In genomic region chr3R:27208724-27209343, dm6 we compare ENCODE assay signal across 1 fruit fly cellular context.
TF ChIP-seq lines count a peak whose summit lies in the region.

No protein-coding gene starts in this region.

TF ChIP-seq in whole organism, embryonic, 481 proteins besides CTCF, POLR2A, EP300 and RAD21 (continued from another document and continues in another):
- TF ChIP-seq HHEX (GFP tag; optimal IDR thresholded peaks at IDR 0.05; lab: Kevin White, UChicago) (peak; percentile 46), Dref (GFP tag; IDR thresholded peaks at IDR 0.05; lab: Robert Waterston, UW) (no peak), NC2α (GFP tag; optimal IDR thresholded peaks at IDR 0.05; lab: Kevin White, UChicago) (no peak), row (GFP tag; IDR thresholded peaks at IDR 0.05; lab: Robert Waterston, UW) (no peak), ind (GFP tag; optimal IDR thresholded peaks at IDR 0.05; lab: Kevin White, UChicago) (no peak), Chrac-16 (GFP tag; optimal IDR thresholded peaks at IDR 0.05; lab: Kevin White, UChicago) (no peak), wdn (GFP tag; IDR thresholded peaks at IDR 0.05; lab: Robert Waterston, UW) (no peak), HmgZ (tag; optimal IDR thresholded peaks at IDR 0.05; lab: Kevin White, UChicago) (peak; percentile 9), salm (tag; optimal IDR thresholded peaks at IDR 0.05; lab: Kevin White, UChicago) (peak; percentile 19), CG17568 (GFP tag; optimal IDR thresholded peaks at IDR 0.05; lab: Kevin White, UChicago) (peak; percentile 43), kni (GFP tag; optimal IDR thresholded peaks at IDR 0.05; lab: Kevin White, UChicago) (peak; percentile 89), CG12391 (tag; optimal IDR thresholded peaks at IDR 0.05; lab: Kevin White, UChicago) (peak; percentile 6), bcd (GFP tag; optimal IDR thresholded peaks at IDR 0.05; lab: Kevin White, UChicago) (peak; percentile 51), crc (GFP tag; optimal IDR thresholded peaks at IDR 0.05; lab: Kevin White, UChicago) (no peak), CG1233 (GFP tag; optimal IDR thresholded peaks at IDR 0.05; lab: Kevin White, UChicago) (peak; percentile 60), NfI (GFP tag; optimal IDR thresholded peaks at IDR 0.05; lab: Kevin White, UChicago) (no peak), Bgb (GFP tag; IDR thresholded peaks at IDR 0.05; lab: Robert Waterston, UW; ENCODE audit: partially characterized antibody) (no peak), CG6854 (GFP tag; optimal IDR thresholded peaks at IDR 0.05; lab: Kevin White, UChicago) (no peak), CG30020 (tag; optimal IDR thresholded peaks at IDR 0.05; lab: Kevin White, UChicago) (no peak), chn (GFP tag; optimal IDR thresholded peaks at IDR 0.05; lab: Kevin White, UChicago) (no peak), CG15601 (tag; optimal IDR thresholded peaks at IDR 0.05; lab: Kevin White, UChicago) (peak; percentile 62), CG2202 (tag; optimal IDR thresholded peaks at IDR 0.05; lab: Kevin White, UChicago) (peak; percentile 53), org-1 (GFP tag; optimal IDR thresholded peaks at IDR 0.05; lab: Kevin White, UChicago) (peak; percentile 56), CG31441 (GFP tag; IDR thresholded peaks at IDR 0.05; lab: Robert Waterston, UW) (peak; percentile 22; the same call in 1 of the 2 replicates), CG4617 (GFP tag; optimal IDR thresholded peaks at IDR 0.05; lab: Kevin White, UChicago; ENCODE audit: borderline replicate concordance) (no peak), Six4 (GFP tag; optimal IDR thresholded peaks at IDR 0.05; lab: Kevin White, UChicago) (no peak), CG10543 (GFP tag; optimal IDR thresholded peaks at IDR 0.05; lab: Kevin White, UChicago) (peak; percentile 29), Mrtf (GFP tag; IDR thresholded peaks at IDR 0.05; lab: Robert Waterston, UW) (no peak), ken (GFP tag; IDR thresholded peaks at IDR 0.05; lab: Robert Waterston, UW) (no peak), Hr78 (GFP tag; optimal IDR thresholded peaks at IDR 0.05; lab: Kevin White, UChicago) (no peak), CG31224 (GFP tag; IDR thresholded peaks at IDR 0.05; lab: Robert Waterston, UW) (no peak), CG15269 (tag; optimal IDR thresholded peaks at IDR 0.05; lab: Kevin White, UChicago) (peak; percentile 7), ttk (GFP tag; IDR thresholded peaks at IDR 0.05; lab: Robert Waterston, UW) (no peak), ash1 (GFP tag; optimal IDR thresholded peaks at IDR 0.05; lab: Kevin White, UChicago) (no peak), CG34422 (GFP tag; IDR thresholded peaks at IDR 0.05; lab: Robert Waterston, UW) (no peak), croc (GFP tag; conservative IDR thresholded peaks at IDR 0.05; lab: Robert Waterston, UW) (no peak), az2 (GFP tag; optimal IDR thresholded peaks at IDR 0.05; lab: Kevin White, UChicago) (no peak), prd (optimal IDR thresholded peaks at IDR 0.05; lab: Kevin White, UChicago) (no peak), prd (GFP tag; IDR thresholded peaks at IDR 0.05; lab: Robert Waterston, UW) (peak; percentile 59), Fer3 (tag; optimal IDR thresholded peaks at IDR 0.05; lab: Kevin White, UChicago) (peak; percentile 3), CG17829 (tag; optimal IDR thresholded peaks at IDR 0.05; lab: Kevin White, UChicago) (no peak), CG2712 (tag; optimal IDR thresholded peaks at IDR 0.05; lab: Kevin White, UChicago) (peak; percentile 20), nau (GFP tag; optimal IDR thresholded peaks at IDR 0.05; lab: Kevin White, UChicago) (peak; percentile 61), kay (GFP tag; optimal IDR thresholded peaks at IDR 0.05; lab: Kevin White, UChicago) (no peak), CG10366 (GFP tag; IDR thresholded peaks at IDR 0.05; lab: Robert Waterston, UW) (no peak), Sox100B (GFP tag; optimal IDR thresholded peaks at IDR 0.05; lab: Kevin White, UChicago) (peak; percentile 80), lbe (GFP tag; optimal IDR thresholded peaks at IDR 0.05; lab: Kevin White, UChicago) (no peak), H15 (GFP tag; IDR thresholded peaks at IDR 0.05; lab: Robert Waterston, UW) (no peak), dmrt11E (tag; optimal IDR thresholded peaks at IDR 0.05; lab: Kevin White, UChicago) (peak; percentile 4), HLHmδ (GFP tag; optimal IDR thresholded peaks at IDR 0.05; lab: Kevin White, UChicago) (peak; percentile 23), CG12942 (GFP tag; optimal IDR thresholded peaks at IDR 0.05; lab: Kevin White, UChicago) (peak; percentile 27), caup (GFP tag; optimal IDR thresholded peaks at IDR 0.05; lab: Kevin White, UChicago; ENCODE audit: severe bottlenecking) (peak; percentile 52), CG2889 (GFP tag; IDR thresholded peaks at IDR 0.05; lab: Robert Waterston, UW) (no peak), lilli (GFP tag; optimal IDR thresholded peaks at IDR 0.05; lab: Kevin White, UChicago) (no peak), vvl (GFP tag; IDR thresholded peaks at IDR 0.05; lab: Robert Waterston, UW) (no peak), CG6689 (GFP tag; IDR thresholded peaks at IDR 0.05; lab: Robert Waterston, UW) (no peak), fru (optimal IDR thresholded peaks at IDR 0.05; lab: Kevin White, UChicago) (no peak), CG7357 (GFP tag; IDR thresholded peaks at IDR 0.05; lab: Robert Waterston, UW) (no peak), schlank (tag; optimal IDR thresholded peaks at IDR 0.05; lab: Kevin White, UChicago) (peak; percentile 33), cato (GFP tag; optimal IDR thresholded peaks at IDR 0.05; lab: Kevin White, UChicago; ENCODE audit: borderline replicate concordance) (peak; percentile 28), CG15073 (GFP tag; optimal IDR thresholded peaks at IDR 0.05; lab: Kevin White, UChicago) (no peak), CHES-1-like (GFP tag; optimal IDR thresholded peaks at IDR 0.05; lab: Kevin White, UChicago) (peak; percentile 37), CG4360 (GFP tag; IDR thresholded peaks at IDR 0.05; lab: Robert Waterston, UW) (no peak), gro (GFP tag; optimal IDR thresholded peaks at IDR 0.05; lab: Kevin White, UChicago) (no peak), Side (GFP tag; optimal IDR thresholded peaks at IDR 0.05; lab: Kevin White, UChicago) (peak; percentile 48), Atf6 (GFP tag; IDR thresholded peaks at IDR 0.05; lab: Robert Waterston, UW) (no peak), sima (GFP tag; optimal IDR thresholded peaks at IDR 0.05; lab: Kevin White, UChicago) (no peak), CG11696 (GFP tag; IDR thresholded peaks at IDR 0.05; lab: Robert Waterston, UW) (no peak; the same call in 1 of the 2 replicates), hb (GFP tag; IDR thresholded peaks at IDR 0.05; lab: Robert Waterston, UW; ENCODE audit: partially characterized antibody) (no peak), CG2199 (GFP tag; IDR thresholded peaks at IDR 0.05; lab: Robert Waterston, UW) (no peak), PHDP (tag; optimal IDR thresholded peaks at IDR 0.05; lab: Kevin White, UChicago) (peak; percentile 18), zf30C (GFP tag; optimal IDR thresholded peaks at IDR 0.05; lab: Kevin White, UChicago) (no peak), tgo (GFP tag; IDR thresholded peaks at IDR 0.05; lab: Robert Waterston, UW) (no peak; the same call in 2 of the 3 replicates), CG3163 (GFP tag; optimal IDR thresholded peaks at IDR 0.05; lab: Kevin White, UChicago) (no peak), so (GFP tag; IDR thresholded peaks at IDR 0.05; lab: Robert Waterston, UW) (peak; percentile 47; the same call in 1 of the 3 replicates), bowl (GFP tag; IDR thresholded peaks at IDR 0.05; lab: Robert Waterston, UW) (no peak), ci (GFP tag; IDR thresholded peaks at IDR 0.05; lab: Robert Waterston, UW) (peak; percentile 67; the same call in 2 of the 3 replicates), CG15479 (GFP tag; optimal IDR thresholded peaks at IDR 0.05; lab: Kevin White, UChicago) (peak; percentile 2), Nf-YC (tag; optimal IDR thresholded peaks at IDR 0.05; lab: Kevin White, UChicago) (no peak), CG3407 (GFP tag; optimal IDR thresholded peaks at IDR 0.05; lab: Kevin White, UChicago) (peak; percentile 72), CG7372 (GFP tag; IDR thresholded peaks at IDR 0.05; lab: Robert Waterston, UW) (no peak), CG7745 (tag; optimal IDR thresholded peaks at IDR 0.05; lab: Kevin White, UChicago) (peak; percentile 32), ssp (GFP tag; IDR thresholded peaks at IDR 0.05; lab: Robert Waterston, UW) (no peak), NK7.1 (GFP tag; optimal IDR thresholded peaks at IDR 0.05; lab: Kevin White, UChicago) (peak; percentile 27), CG1024 (GFP tag; IDR thresholded peaks at IDR 0.05; lab: Robert Waterston, UW) (peak; percentile 40; the same call in 1 of the 2 replicates), dan (GFP tag; IDR thresholded peaks at IDR 0.05; lab: Robert Waterston, UW) (no peak), H2.0 (GFP tag; IDR thresholded peaks at IDR 0.05; lab: Robert Waterston, UW) (0 out of 2 replicates have a peak, but pooled peaks have one; percentile 38), BtbVII (GFP tag; optimal IDR thresholded peaks at IDR 0.05; lab: Kevin White, UChicago) (peak; percentile 27), slou (GFP tag; optimal IDR thresholded peaks at IDR 0.05; lab: Kevin White, UChicago) (no peak), CG14860 (GFP tag; IDR thresholded peaks at IDR 0.05; lab: Robert Waterston, UW; ENCODE audit: partially characterized antibody) (no peak), D (optimal IDR thresholded peaks at IDR 0.05; lab: Kevin White, UChicago) (no peak), D (GFP tag; optimal IDR thresholded peaks at IDR 0.05; lab: Kevin White, UChicago) (peak; percentile 70), ro (GFP tag; IDR thresholded peaks at IDR 0.05; lab: Robert Waterston, UW) (no peak), Fer2 (tag; optimal IDR thresholded peaks at IDR 0.05; lab: Kevin White, UChicago) (no peak), CG13424 (tag; optimal IDR thresholded peaks at IDR 0.05; lab: Kevin White, UChicago) (peak; percentile 22), CG3281 (GFP tag; optimal IDR thresholded peaks at IDR 0.05; lab: Kevin White, UChicago) (no peak), CG10274 (GFP tag; optimal IDR thresholded peaks at IDR 0.05; lab: Kevin White, UChicago) (no peak), CG9876 (GFP tag; optimal IDR thresholded peaks at IDR 0.05; lab: Kevin White, UChicago) (peak; percentile 58), Ssrp (tag; optimal IDR thresholded peaks at IDR 0.05; lab: Kevin White, UChicago) (no peak), CG13123 (GFP tag; optimal IDR thresholded peaks at IDR 0.05; lab: Kevin White, UChicago) (no peak), Oaz (GFP tag; IDR thresholded peaks at IDR 0.05; lab: Robert Waterston, UW) (no peak), GATAe (GFP tag; conservative IDR thresholded peaks at IDR 0.05; lab: Robert Waterston, UW) (no peak), Dbx (GFP tag; IDR thresholded peaks at IDR 0.05; lab: Robert Waterston, UW) (0 out of 3 replicates have a peak, but pooled peaks have one; percentile 42), CG8359 (GFP tag; optimal IDR thresholded peaks at IDR 0.05; lab: Kevin White, UChicago; ENCODE audit: borderline replicate concordance) (peak; percentile 42), Trl (optimal IDR thresholded peaks at IDR 0.05; lab: Kevin White, UChicago) (no peak), Trl (GFP tag; optimal IDR thresholded peaks at IDR 0.05; lab: Kevin White, UChicago) (peak; percentile 58), ap (GFP tag; IDR thresholded peaks at IDR 0.05; lab: Robert Waterston, UW) (no peak), CG33557 (GFP tag; optimal IDR thresholded peaks at IDR 0.05; lab: Kevin White, UChicago) (peak; percentile 64), CG4404 (GFP tag; IDR thresholded peaks at IDR 0.05; lab: Robert Waterston, UW) (peak; percentile 22; the same call in 1 of the 2 replicates), Lhr (GFP tag; optimal IDR thresholded peaks at IDR 0.05; lab: Kevin White, UChicago) (peak; percentile 44), lola (GFP tag; optimal IDR thresholded peaks at IDR 0.05; lab: Kevin White, UChicago) (peak in 1 of 3 experiments; percentile 19), CG8089 (GFP tag; optimal IDR thresholded peaks at IDR 0.05; lab: Kevin White, UChicago) (peak; percentile 50), p53 (GFP tag; optimal IDR thresholded peaks at IDR 0.05; lab: Kevin White, UChicago) (peak; percentile 9), CG17385 (GFP tag; optimal IDR thresholded peaks at IDR 0.05; lab: Kevin White, UChicago) (peak; percentile 30), chinmo (GFP tag; IDR thresholded peaks at IDR 0.05; lab: Robert Waterston, UW; ENCODE audit: partially characterized antibody) (no peak), wek (GFP tag; optimal IDR thresholded peaks at IDR 0.05; lab: Kevin White, UChicago) (peak; percentile 72), CG18619 (GFP tag; optimal IDR thresholded peaks at IDR 0.05; lab: Kevin White, UChicago) (peak; percentile 47), CG11398 (GFP tag; optimal IDR thresholded peaks at IDR 0.05; lab: Kevin White, UChicago) (no peak), CG17802 (tag; optimal IDR thresholded peaks at IDR 0.05; lab: Kevin White, UChicago) (no peak), CG2120 (GFP tag; optimal IDR thresholded peaks at IDR 0.05; lab: Kevin White, UChicago) (no peak), zfh2 (GFP tag; optimal IDR thresholded peaks at IDR 0.05; lab: Kevin White, UChicago) (no peak), da (GFP tag; optimal IDR thresholded peaks at IDR 0.05; lab: Kevin White, UChicago) (no peak), mld (GFP tag; IDR thresholded peaks at IDR 0.05; lab: Robert Waterston, UW; ENCODE audit: partially characterized antibody) (no peak), pfk (GFP tag; optimal IDR thresholded peaks at IDR 0.05; lab: Kevin White, UChicago) (no peak), Optix (GFP tag; IDR thresholded peaks at IDR 0.05; lab: Robert Waterston, UW) (no peak), CG2678 (tag; optimal IDR thresholded peaks at IDR 0.05; lab: Kevin White, UChicago) (peak; percentile 68), YL-1 (GFP tag; optimal IDR thresholded peaks at IDR 0.05; lab: Kevin White, UChicago) (peak; percentile 18), CG8765 (GFP tag; IDR thresholded peaks at IDR 0.05; lab: Robert Waterston, UW) (no peak), CG11093 (GFP tag; IDR thresholded peaks at IDR 0.05; lab: Robert Waterston, UW) (no peak), nerfin-1 (tag; optimal IDR thresholded peaks at IDR 0.05; lab: Kevin White, UChicago) (peak; percentile 40), gsb (GFP tag; IDR thresholded peaks at IDR 0.05; lab: Robert Waterston, UW) (no peak), Hand (GFP tag; optimal IDR thresholded peaks at IDR 0.05; lab: Kevin White, UChicago) (no peak), CG6654 (GFP tag; optimal IDR thresholded peaks at IDR 0.05; lab: Kevin White, UChicago) (no peak), HLH4C (GFP tag; IDR thresholded peaks at IDR 0.05; lab: Robert Waterston, UW; ENCODE audit: partially characterized antibody) (no peak), nom (GFP tag; optimal IDR thresholded peaks at IDR 0.05; lab: Kevin White, UChicago) (no peak)
